Worm (Caenorhabditis elegans): ENCODE measurements around the gene gop-3.

The gop-3 gene

ce11 chrIII:5227831-5228467, 32.5 kb upstream of the gop-3 start, which contains the start of the genes C34E10.12, C34E10.10 and atp-2:
C34E10.12 (minus strand) TSS chrIII:5227881.
C34E10.10 (minus strand) TSS chrIII:5227884.
atp-2 (plus strand) TSS chrIII:5228417.
- peak; percentile 2 for TF ChIP-seq jun-1 (tag; optimal IDR thresholded peaks at IDR 0.05)
- TF ChIP-seq unc-62 (GFP tag; optimal IDR thresholded peaks at IDR 0.05): no peak
- peak; percentile 95 for TF ChIP-seq lin-15B (tag; optimal IDR thresholded peaks at IDR 0.05)
- TF ChIP-seq sea-2 (GFP tag; optimal IDR thresholded peaks at IDR 0.05): no peak
- TF ChIP-seq ztf-4 (tag; optimal IDR thresholded peaks at IDR 0.05): peak; percentile 25
- TF ChIP-seq elt-2 (tag; optimal IDR thresholded peaks at IDR 0.05): peak; percentile 62
- TF ChIP-seq elt-1 (tag; optimal IDR thresholded peaks at IDR 0.05): no peak
- peak; percentile 93 for TF ChIP-seq nfya-1 (tag; optimal IDR thresholded peaks at IDR 0.05; ENCODE audit: insufficient read depth)
- TF ChIP-seq nhr-23 (tag; optimal IDR thresholded peaks at IDR 0.05): peak; percentile 92
- peak; percentile 42 for TF ChIP-seq ama-1 (optimal IDR thresholded peaks at IDR 0.05)
- TF ChIP-seq R02D3.7 (tag; optimal IDR thresholded peaks at IDR 0.05): peak; percentile 50
- peak; percentile 30 for TF ChIP-seq nhr-11 (tag; optimal IDR thresholded peaks at IDR 0.05)
- no peak for TF ChIP-seq mml-1 (tag; optimal IDR thresholded peaks at IDR 0.05)
- peak; percentile 78 for TF ChIP-seq nhr-25 (tag; optimal IDR thresholded peaks at IDR 0.05)
- peak; percentile 29 for TF ChIP-seq tbx-2 (tag; optimal IDR thresholded peaks at IDR 0.05)
- TF ChIP-seq snpc-4 (tag; optimal IDR thresholded peaks at IDR 0.05): peak; percentile 40
- TF ChIP-seq pqm-1 (tag; optimal IDR thresholded peaks at IDR 0.05): peak; percentile 42
- peak; percentile 91 for TF ChIP-seq hmg-11 (tag; optimal IDR thresholded peaks at IDR 0.05)
- peak; percentile 97 for TF ChIP-seq pha-4 (tag; optimal IDR thresholded peaks at IDR 0.05)
- TF ChIP-seq nhr-43 (tag; optimal IDR thresholded peaks at IDR 0.05; ENCODE audit: poor library complexity, severe bottlenecking): peak; percentile 80
- TF ChIP-seq lin-39 (tag; optimal IDR thresholded peaks at IDR 0.05): peak; percentile 94
- TF ChIP-seq egl-5 (tag; optimal IDR thresholded peaks at IDR 0.05): peak; percentile 88
- TF ChIP-seq egl-27 (tag; optimal IDR thresholded peaks at IDR 0.05): no peak
- TF ChIP-seq fkh-10 (GFP tag; optimal IDR thresholded peaks at IDR 0.05): peak; percentile 33
- peak; percentile 9 for TF ChIP-seq ceh-82 (tag; optimal IDR thresholded peaks at IDR 0.05)
- TF ChIP-seq lsy-12 (tag; optimal IDR thresholded peaks at IDR 0.05): peak; percentile 77
- peak; percentile 57 for TF ChIP-seq skn-1 (tag; optimal IDR thresholded peaks at IDR 0.05)
- no peak for TF ChIP-seq nhr-67 (tag; optimal IDR thresholded peaks at IDR 0.05)
- TF ChIP-seq elt-3 (tag; optimal IDR thresholded peaks at IDR 0.05): no peak

- TF ChIP-seq mdl-1 (tag; optimal IDR thresholded peaks at IDR 0.05): no peak
- TF ChIP-seq nhr-25 (tag; optimal IDR thresholded peaks at IDR 0.05): no peak
- no peak for TF ChIP-seq zag-1 (tag; optimal IDR thresholded peaks at IDR 0.05)
- TF ChIP-seq ceh-82 (tag; optimal IDR thresholded peaks at IDR 0.05): no peak
- no peak for TF ChIP-seq nhr-28 (tag; optimal IDR thresholded peaks at IDR 0.05)
Observed at ce11 chrIII:5228839-5229238, 31.7 kb upstream of the gop-3 start.

- no peak for TF ChIP-seq lin-39 (tag; optimal IDR thresholded peaks at IDR 0.05)
- no peak for TF ChIP-seq pha-4 (tag; optimal IDR thresholded peaks at IDR 0.05)
- TF ChIP-seq lin-15B (tag; optimal IDR thresholded peaks at IDR 0.05): no peak
- no peak for TF ChIP-seq unc-39 (tag; optimal IDR thresholded peaks at IDR 0.05)
- no peak for TF ChIP-seq zag-1 (tag; optimal IDR thresholded peaks at IDR 0.05)
- no peak for TF ChIP-seq R02D3.7 (tag; optimal IDR thresholded peaks at IDR 0.05)
- no peak for TF ChIP-seq nhr-11 (tag; optimal IDR thresholded peaks at IDR 0.05)
- TF ChIP-seq tbx-2 (tag; optimal IDR thresholded peaks at IDR 0.05): no peak
- TF ChIP-seq nhr-237 (tag; optimal IDR thresholded peaks at IDR 0.05): no peak
- no peak for TF ChIP-seq nfya-1 (tag; optimal IDR thresholded peaks at IDR 0.05; ENCODE audit: insufficient read depth)
- TF ChIP-seq ztf-4 (tag; optimal IDR thresholded peaks at IDR 0.05): no peak
- no peak for TF ChIP-seq nhr-77 (tag; optimal IDR thresholded peaks at IDR 0.05)
- no peak for TF ChIP-seq ama-1 (optimal IDR thresholded peaks at IDR 0.05)
- no peak for TF ChIP-seq aly-2 (tag; optimal IDR thresholded peaks at IDR 0.05)
- no peak for TF ChIP-seq ceh-82 (tag; optimal IDR thresholded peaks at IDR 0.05)
- no peak for TF ChIP-seq mml-1 (tag; optimal IDR thresholded peaks at IDR 0.05)
- no peak for TF ChIP-seq ceh-28 (tag; optimal IDR thresholded peaks at IDR 0.05)
- no peak for TF ChIP-seq elt-2 (tag; optimal IDR thresholded peaks at IDR 0.05)
Observed at ce11 chrIII:5229511-5230250, 30.8 kb upstream of the gop-3 start.

Measured in whole organism, L3 larva.